Worm (Caenorhabditis elegans): ENCODE data around the gene thn-5.
"Not testable (repeated sequence)": the region's sequence is repeated elsewhere in the genome, so short reads cannot be mapped to it uniquely, and the experiment has no call there.

thn-5 gene

ce11 chrIV:5226552-5226951 lies 4.1 kb upstream of the thn-5 start, which contains the start of gene nsph-4.1:
nsph-4.1 (plus strand) TSS chrIV:5226852.
- TF ChIP-seq php-3 (GFP tag; IDR thresholded peaks at IDR 0.05); ceh-28 (tag; optimal IDR thresholded peaks at IDR 0.05); tra-1 (GFP tag; IDR thresholded peaks at IDR 0.05): not testable (repeated sequence)

ce11 chrIV:5228619-5229018 lies 2.0 kb upstream of the thn-5 start, which contains the start of gene thn-6:
thn-6 (plus strand) TSS chrIV:5228919.
- TF ChIP-seq ces-1 (GFP tag; optimal IDR thresholded peaks at IDR 0.05) (no peak), F49E8.2 (tag; optimal IDR thresholded peaks at IDR 0.05; ENCODE audit: borderline replicate concordance) (no peak), nhr-77 (tag; optimal IDR thresholded peaks at IDR 0.05) (no peak), D1046.2 (GFP tag; IDR thresholded peaks at IDR 0.05) (no peak), dmd-9 (GFP tag; IDR thresholded peaks at IDR 0.05) (no peak), aly-2 (tag; optimal IDR thresholded peaks at IDR 0.05) (no peak), ztf-7 (tag; optimal IDR thresholded peaks at IDR 0.05) (no peak), vab-7 (GFP tag; IDR thresholded peaks at IDR 0.05) (no peak), mxl-2 (GFP tag; conservative IDR thresholded peaks at IDR 0.05) (no peak), Y105C5A.15 (GFP tag; IDR thresholded peaks at IDR 0.05) (no peak), ztf-11 (tag; optimal IDR thresholded peaks at IDR 0.05) (no peak), T20F7.1 (GFP tag; optimal IDR thresholded peaks at IDR 0.05) (no peak), gei-8 (GFP tag; optimal IDR thresholded peaks at IDR 0.05) (no peak), lir-3 (tag; optimal IDR thresholded peaks at IDR 0.05) (no peak), lin-13 (GFP tag; optimal IDR thresholded peaks at IDR 0.05) (no peak), tag-97 (GFP tag; IDR thresholded peaks at IDR 0.05) (no peak), tra-1 (GFP tag; IDR thresholded peaks at IDR 0.05) (no peak), Y5F2A.4 (GFP tag; optimal IDR thresholded peaks at IDR 0.05) (no peak)

- not testable (repeated sequence) for TF ChIP-seq mxl-2 (GFP tag; conservative IDR thresholded peaks at IDR 0.05); R02D3.7 (tag; optimal IDR thresholded peaks at IDR 0.05); fos-1 (tag; optimal IDR thresholded peaks at IDR 0.05)
Measured at ce11 chrIV:5254678-5255077, 24.0 kb downstream of the thn-5 start, which contains the start of gene F36H12.10. F36H12.10 (minus strand) TSS chrIV:5254778.

ce11 chrIV:5256731-5257130 lies 26.1 kb downstream of the thn-5 start, which contains the start of gene F36H12.9:
F36H12.9 (plus strand) TSS chrIV:5257031.
- TF ChIP-seq sdz-12 (GFP tag; optimal IDR thresholded peaks at IDR 0.05); ceh-82 (tag; optimal IDR thresholded peaks at IDR 0.05); mxl-2 (GFP tag; conservative IDR thresholded peaks at IDR 0.05): not testable (repeated sequence)

ce11 chrIV:5258385-5258784 lies 27.8 kb downstream of the thn-5 start, which contains the start of gene ttbk-2.1:
ttbk-2.1 (plus strand) TSS chrIV:5258685.
- TF ChIP-seq ceh-32 (tag; optimal IDR thresholded peaks at IDR 0.05; ENCODE audit: poor library complexity); hif-1 (tag; optimal IDR thresholded peaks at IDR 0.05); lin-13 (GFP tag; optimal IDR thresholded peaks at IDR 0.05): not testable (repeated sequence)

ce11 chrIV:5260289-5260688 lies 29.7 kb downstream of the thn-5 start, which contains the start of gene msp-19:
msp-19 (plus strand) TSS chrIV:5260589.
- TF ChIP-seq jun-1, lin-39, mdl-1 (tag; optimal IDR thresholded peaks at IDR 0.05): not testable (repeated sequence)

- TF ChIP-seq php-3 (GFP tag; IDR thresholded peaks at IDR 0.05) (0 out of 2 replicates have a peak, but pooled peaks have one; percentile 30), snpc-1.2 (GFP tag; IDR thresholded peaks at IDR 0.05) (peak; percentile 98), mdt-29 (GFP tag; IDR thresholded peaks at IDR 0.05) (0 out of 2 replicates have a peak, but pooled peaks have one; percentile 32), T26A8.4 (GFP tag; IDR thresholded peaks at IDR 0.05) (peak; percentile 65), unc-62 (GFP tag; optimal IDR thresholded peaks at IDR 0.05 in 1 of 2) (peak in 1 of 2 experiments; percentile 57), lin-38 (GFP tag; IDR thresholded peaks at IDR 0.05) (peak; percentile 39; the same call in 1 of the 2 replicates)
- not testable (repeated sequence) for TF ChIP-seq unc-62 (tag; optimal IDR thresholded peaks at IDR 0.05)
Measured at ce11 chrIV:5261786-5262185, 31.2 kb downstream of the thn-5 start.

Data from whole organism, L4 larva.